Worm (Caenorhabditis elegans): Measurements from ENCODE around the gene K07D4.6.

K07D4.6 gene

ce11 chrII:3999537-3999936 is 19.0 kb downstream of the K07D4.6 start:
- no peak for TF ChIP-seq unc-62 (GFP tag; optimal IDR thresholded peaks at IDR 0.05)

- no peak for TF ChIP-seq unc-62 (GFP tag; optimal IDR thresholded peaks at IDR 0.05)
Measured at ce11 chrII:3996005-3996404, 22.5 kb downstream of the K07D4.6 start, which contains the start of gene clc-22. TSS of gene clc-22 (minus strand) at chrII:3996075.

DNA sequence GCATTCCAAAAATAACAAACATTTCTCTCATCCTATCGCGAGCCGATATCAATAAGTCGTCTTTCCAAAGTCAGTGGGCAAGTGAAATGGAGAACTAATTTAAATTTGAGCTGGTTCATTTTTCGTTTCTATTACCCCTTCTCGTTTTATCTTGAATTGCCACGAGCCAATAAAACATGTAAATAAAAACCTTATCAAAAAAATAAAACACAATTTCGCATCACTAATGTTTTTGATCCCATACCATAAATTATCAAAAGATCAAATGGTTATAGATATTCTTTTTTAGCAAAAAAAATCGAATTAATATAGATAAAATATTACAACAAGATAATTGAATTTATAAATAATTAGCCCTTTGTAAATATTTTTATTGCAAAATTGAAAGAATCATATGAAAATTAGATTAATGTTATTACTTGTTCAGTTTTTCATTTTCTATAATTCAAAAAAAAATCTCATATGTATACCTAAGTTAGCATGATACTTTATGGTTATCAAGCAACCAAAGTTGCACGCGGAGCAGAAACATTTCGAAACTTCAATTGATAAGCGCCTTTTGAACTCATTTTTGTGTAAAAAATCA is 25.8 kb downstream of the K07D4.6 start, which contains the start of gene Y14H12A.1:
Gene Y14H12A.1 (plus strand): TSS at position 536 of the 586 bp plus-strand sequence.
- TF ChIP-seq unc-62 (GFP tag; optimal IDR thresholded peaks at IDR 0.05) = no peak

DNA sequence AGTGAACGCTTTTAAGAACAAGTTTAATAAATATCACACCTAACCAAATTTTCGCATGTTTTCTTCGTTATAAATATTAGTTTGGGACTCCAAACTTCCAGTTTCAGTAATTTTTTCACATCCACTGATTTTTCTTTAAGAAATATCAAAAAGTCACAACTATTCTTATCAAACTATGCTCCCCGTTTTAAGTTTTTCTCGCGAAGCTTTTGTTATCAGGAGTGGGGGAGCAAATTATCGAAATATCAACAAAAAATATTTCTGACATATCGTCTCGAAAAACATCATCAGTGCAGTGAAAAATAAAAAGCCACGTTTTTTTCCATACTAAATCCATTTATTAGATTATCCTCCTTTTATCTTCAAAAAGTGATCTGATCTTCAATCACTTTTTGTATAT is 26.5 kb downstream of the K07D4.6 start:
- no peak for TF ChIP-seq unc-62 (GFP tag; optimal IDR thresholded peaks at IDR 0.05)

DNA sequence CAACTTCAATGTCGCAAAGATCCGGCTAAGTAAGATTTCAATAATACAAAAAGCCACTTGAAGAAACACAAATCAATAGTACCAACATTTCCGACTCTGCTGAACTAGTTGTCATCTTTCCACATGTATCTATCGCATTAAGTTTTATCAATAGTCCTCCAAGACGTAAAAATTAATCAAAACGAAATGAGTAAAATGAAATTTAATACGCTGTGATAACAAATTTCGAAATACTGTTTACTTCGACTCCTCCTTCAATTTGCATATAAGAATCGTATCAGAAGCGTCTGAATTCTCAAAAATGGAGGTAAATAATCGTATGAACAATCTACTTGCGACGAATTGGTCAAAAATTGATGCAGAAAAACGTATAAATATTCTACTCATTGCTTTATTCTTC is 27.8 kb downstream of the K07D4.6 start:
- no peak for TF ChIP-seq unc-62 (GFP tag; optimal IDR thresholded peaks at IDR 0.05)

DNA sequence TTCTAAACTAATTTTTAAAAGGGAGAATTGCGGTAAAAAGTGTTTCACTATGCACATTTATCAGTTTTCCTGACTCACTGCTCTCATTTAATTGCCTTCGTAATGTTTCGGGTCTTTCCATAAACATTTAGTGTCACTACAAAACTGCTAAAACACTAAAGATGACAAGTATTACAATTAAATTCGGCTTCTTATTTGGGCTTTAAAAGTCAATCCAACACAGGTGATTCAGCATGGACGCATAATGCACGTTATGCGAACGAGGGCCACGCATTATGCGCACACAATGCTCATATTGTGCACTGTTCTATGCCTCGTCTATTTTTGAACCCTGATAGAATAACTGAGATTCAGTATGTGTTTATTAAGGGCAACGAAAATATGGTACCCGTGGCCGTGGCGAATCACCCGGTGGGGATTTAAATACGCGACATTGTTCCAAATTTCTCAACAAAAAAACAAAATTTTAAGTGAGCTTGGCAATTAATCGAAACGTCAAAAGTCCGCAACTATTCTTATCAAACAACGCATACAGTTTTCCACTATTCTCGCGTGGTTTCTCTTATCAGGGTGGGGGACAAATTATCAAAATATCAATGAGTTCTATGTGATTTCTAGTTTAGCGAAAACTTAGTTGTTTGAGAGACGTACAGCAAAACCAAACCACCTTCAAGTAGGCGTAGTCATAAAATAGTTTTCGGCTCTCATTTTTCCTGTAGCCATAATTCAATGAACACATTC is 28.7 kb downstream of the K07D4.6 start, which contains the start of gene Y14H12A.2:
Gene Y14H12A.2 (minus strand): TSS at position 51 of the 741 bp plus-strand sequence.
- TF ChIP-seq unc-62 (GFP tag; optimal IDR thresholded peaks at IDR 0.05) = no peak

- no peak for TF ChIP-seq unc-62 (GFP tag; optimal IDR thresholded peaks at IDR 0.05)
Measured at ce11 chrII:3986906-3987305, 31.6 kb downstream of the K07D4.6 start, which contains the start of gene K10G6.5. TSS of gene K10G6.5 (plus strand) at chrII:3987250.

- no peak for TF ChIP-seq unc-62 (GFP tag; optimal IDR thresholded peaks at IDR 0.05)
Measured at ce11 chrII:3984242-3984641, 34.3 kb downstream of the K07D4.6 start.

- TF ChIP-seq unc-62 (GFP tag; optimal IDR thresholded peaks at IDR 0.05) = no peak
Measured at ce11 chrII:3982313-3982712, 36.2 kb downstream of the K07D4.6 start, which contains the start of gene lin-31. TSS of gene lin-31 (plus strand) at chrII:3982549.

DNA sequence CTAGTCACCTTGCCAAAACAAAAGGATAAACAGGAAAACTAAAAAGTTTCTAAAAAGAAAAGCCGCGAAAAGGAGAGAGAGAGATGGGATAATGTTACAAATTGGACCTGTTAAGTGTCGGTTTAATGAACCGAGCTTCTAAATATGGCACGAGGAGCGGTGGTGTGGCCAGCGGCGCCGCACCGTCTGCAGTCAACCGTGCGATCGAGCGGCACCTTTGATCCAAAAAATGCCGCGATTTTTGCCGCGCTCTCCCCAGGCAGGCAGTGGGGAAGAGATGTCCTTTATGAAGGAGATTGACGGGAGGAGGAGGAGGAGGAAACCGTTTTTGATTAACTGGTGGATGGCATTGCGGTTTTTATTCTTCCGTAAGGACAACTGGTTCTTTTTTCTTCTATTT is 38.1 kb downstream of the K07D4.6 start:
- no peak for TF ChIP-seq unc-62 (GFP tag; optimal IDR thresholded peaks at IDR 0.05)

DNA sequence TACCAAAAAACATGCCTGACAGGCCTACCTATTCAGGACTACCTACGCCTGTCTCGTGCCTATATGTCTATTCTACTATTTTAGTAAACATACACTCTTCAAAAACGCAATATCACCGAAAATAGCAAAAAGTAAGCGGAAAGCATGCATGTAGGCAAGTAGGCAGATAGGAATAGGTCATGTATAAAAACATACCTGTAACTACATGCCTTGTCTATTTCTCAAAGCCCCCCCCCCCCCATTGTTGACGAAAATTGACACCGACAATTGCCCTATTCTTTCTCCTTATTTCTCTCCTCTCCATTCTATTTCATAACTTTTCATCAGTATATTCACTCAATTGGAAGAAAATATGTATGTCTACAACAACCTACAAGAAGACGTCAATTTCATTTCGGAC is 40.3 kb downstream of the K07D4.6 start:
- no peak for TF ChIP-seq unc-62 (GFP tag; optimal IDR thresholded peaks at IDR 0.05)

DNA sequence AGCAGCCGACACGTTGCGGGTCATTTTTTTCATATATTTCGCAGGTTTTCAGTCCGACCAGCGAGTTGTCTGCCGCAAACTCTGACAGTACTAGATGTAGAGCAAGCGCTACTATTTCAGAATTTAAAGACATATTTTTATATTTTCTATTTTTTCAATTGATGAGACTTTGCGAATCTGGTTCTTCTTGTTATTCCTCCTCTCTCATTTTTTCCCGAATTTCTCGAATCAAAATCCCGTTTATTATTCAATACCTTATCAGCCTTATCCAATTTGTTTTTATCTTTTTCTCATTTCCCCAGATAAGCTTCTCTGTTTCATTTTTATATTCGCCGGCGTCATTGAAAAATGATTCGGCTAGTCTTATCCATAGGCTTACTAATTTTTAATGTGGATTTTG is 42.6 kb downstream of the K07D4.6 start, which contains the start of gene dos-2:
Gene dos-2 (plus strand): TSS at position 301 of the 400 bp plus-strand sequence.
- no peak for TF ChIP-seq unc-62 (GFP tag; optimal IDR thresholded peaks at IDR 0.05)

DNA sequence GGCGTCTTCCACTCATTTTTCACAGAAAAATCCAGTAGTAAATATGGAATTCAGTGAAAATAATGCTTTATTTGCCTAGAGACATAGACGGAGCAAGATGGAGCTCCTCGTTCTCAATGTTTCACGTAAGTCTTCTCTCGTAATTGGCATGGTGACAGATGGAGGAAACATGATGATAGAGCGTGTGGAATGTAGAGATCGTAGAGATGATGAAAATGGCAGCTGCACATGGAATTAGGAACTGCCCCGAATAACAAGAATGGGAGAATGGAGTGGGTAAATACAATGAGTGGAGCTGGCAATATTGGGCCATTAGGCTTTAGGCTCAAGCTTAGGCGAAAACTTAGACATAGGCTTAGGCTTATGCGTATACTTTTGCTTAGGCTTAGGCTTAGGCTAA is 43.6 kb downstream of the K07D4.6 start, which contains the start of gene cank-26:
Gene cank-26 (minus strand): TSS at position 113 of the 400 bp plus-strand sequence.
- TF ChIP-seq unc-62 (GFP tag; optimal IDR thresholded peaks at IDR 0.05) = no peak

DNA sequence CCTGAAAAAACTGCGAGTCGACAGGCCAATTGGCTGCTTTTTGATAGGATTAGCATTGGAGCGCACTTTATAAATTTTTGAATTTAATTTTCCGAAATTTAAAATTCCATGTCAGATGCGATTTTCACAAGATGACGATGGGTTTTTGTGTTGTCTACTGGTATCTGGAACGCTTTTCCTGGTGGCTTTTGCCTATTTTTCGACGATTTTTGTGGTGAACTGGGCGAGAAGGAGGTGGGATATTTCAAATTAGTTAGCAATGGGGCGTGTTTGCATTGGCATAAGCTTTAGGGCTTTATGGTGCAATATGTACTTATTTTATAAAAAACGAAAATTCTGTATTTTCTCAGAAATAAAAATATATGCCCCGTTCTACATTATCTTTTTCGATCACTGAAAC is 46.4 kb downstream of the K07D4.6 start, which contains the start of gene K10G6.9:
Gene K10G6.9 (plus strand): TSS at position 110 of the 400 bp plus-strand sequence.
- TF ChIP-seq unc-62 (GFP tag; optimal IDR thresholded peaks at IDR 0.05) = no peak

DNA sequence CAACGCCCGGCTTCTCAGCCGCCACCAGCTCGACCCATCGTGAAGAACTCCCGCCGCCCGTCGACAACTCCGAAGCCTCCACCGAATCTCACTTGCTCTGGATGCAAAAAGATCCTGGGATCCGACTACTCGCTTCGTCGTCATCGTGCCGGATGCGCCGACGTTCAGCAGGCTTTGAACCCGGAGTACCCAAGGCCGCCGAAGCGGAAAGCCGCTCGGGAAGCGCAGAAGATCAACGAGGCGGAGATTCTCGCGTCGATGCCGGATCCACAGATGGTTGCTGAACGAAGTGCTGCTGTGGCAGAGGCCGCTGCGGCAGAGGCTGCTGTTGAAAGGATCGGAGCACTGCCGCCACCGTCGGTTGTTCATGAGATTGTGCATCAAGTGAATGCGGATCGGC is 49.7 kb downstream of the K07D4.6 start:
- TF ChIP-seq unc-62 (GFP tag; optimal IDR thresholded peaks at IDR 0.05) = no peak

DNA sequence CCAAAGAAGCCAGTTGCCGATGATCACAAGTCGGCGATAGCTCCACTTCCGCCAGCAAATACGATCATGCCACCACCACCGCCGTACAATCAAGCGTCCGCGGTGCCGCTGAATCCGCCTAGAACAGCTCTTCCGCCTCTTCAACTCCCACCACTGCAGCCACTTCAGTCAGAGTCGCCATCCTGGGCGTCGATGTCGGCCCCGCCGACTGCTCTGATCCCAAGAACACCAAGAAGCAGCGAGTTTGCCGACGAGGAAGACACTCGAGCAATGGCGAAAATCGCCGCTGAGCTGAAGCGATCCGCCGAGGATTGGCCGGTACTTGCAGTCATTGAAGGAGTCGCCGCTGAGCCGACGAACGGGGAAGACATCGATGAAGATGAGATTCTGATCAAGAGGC is 50.4 kb downstream of the K07D4.6 start:
- TF ChIP-seq unc-62 (GFP tag; optimal IDR thresholded peaks at IDR 0.05) = no peak

- TF ChIP-seq unc-62 (GFP tag; optimal IDR thresholded peaks at IDR 0.05) = no peak
Measured at ce11 chrII:3967061-3967460, 51.5 kb downstream of the K07D4.6 start.

Measured in whole organism, dauer.